Worm (Caenorhabditis elegans): ENCODE measurements around the gene F07C6.2.
A peak's percentile ranks its signal among the peaks of the same experiment; 100 is the strongest.

The F07C6.2 gene

DNA sequence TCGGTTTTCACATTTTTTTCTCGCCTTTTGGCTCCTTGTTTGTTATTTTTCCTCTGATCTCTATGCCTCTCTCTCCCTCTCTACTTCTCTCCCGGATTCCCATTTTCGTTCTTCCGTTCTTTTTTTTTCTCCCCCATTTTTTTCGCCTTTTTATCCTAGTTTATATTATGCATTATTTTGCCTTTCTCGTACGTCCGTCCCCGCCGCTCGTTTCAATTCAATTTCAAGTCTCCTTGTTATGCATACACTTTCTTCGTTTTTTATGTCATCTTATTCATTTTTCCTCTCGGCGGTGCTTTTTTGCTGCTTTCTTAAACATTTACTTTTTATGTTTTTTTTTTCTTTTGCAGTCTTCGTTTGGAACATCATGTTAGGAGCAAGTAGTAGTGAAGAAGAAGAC is 17.5 kb upstream of the F07C6.2 start, which contains the start of gene unc-31:
Gene unc-31, plus strand, starts transcription at position 349 of the 400 bp plus-strand sequence.
- TF ChIP-seq snpc-4 (tag; optimal IDR thresholded peaks at IDR 0.05) (no peak), sptf-1 (tag; optimal IDR thresholded peaks at IDR 0.05) (no peak), ces-1 (GFP tag; optimal IDR thresholded peaks at IDR 0.05) (peak; percentile 52)

DNA sequence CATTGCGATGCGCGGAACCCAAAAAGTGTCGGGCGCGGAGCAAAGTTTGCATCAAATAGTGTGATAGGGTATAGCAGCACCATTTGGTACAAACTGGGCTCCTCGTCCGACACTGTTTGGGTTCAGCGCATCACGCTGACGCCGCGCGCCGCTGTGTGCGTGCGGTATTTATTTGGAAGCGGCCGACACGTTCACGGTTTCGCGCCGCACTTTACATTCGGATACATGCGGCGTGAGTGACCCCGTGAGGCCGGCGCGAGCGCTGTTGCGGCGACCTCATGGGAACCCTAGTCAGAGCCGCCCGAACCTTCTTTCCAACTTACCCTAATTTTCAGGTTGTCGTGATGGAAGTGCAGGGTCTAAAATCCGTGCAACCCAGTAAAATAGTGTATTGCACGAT is 10.0 kb upstream of the F07C6.2 start:
- no peak for TF ChIP-seq sem-2 (GFP tag; optimal IDR thresholded peaks at IDR 0.05)
- no peak for TF ChIP-seq unc-62 (GFP tag; optimal IDR thresholded peaks at IDR 0.05)
- no peak for TF ChIP-seq sptf-1 (tag; optimal IDR thresholded peaks at IDR 0.05)
- no peak for TF ChIP-seq cnd-1 (tag; optimal IDR thresholded peaks at IDR 0.05)
- no peak for TF ChIP-seq ceh-43 (GFP tag; optimal IDR thresholded peaks at IDR 0.05)
- no peak for TF ChIP-seq lin-13 (tag; optimal IDR thresholded peaks at IDR 0.05)
- TF ChIP-seq lsy-2 (tag; optimal IDR thresholded peaks at IDR 0.05), result no peak
- no peak for TF ChIP-seq unc-39 (tag; optimal IDR thresholded peaks at IDR 0.05)
- no peak for TF ChIP-seq hlh-1 (tag; optimal IDR thresholded peaks at IDR 0.05)
- no peak for TF ChIP-seq pha-4 (tag; optimal IDR thresholded peaks at IDR 0.05)
- no peak for TF ChIP-seq nhr-237 (tag; optimal IDR thresholded peaks at IDR 0.05)
- no peak for TF ChIP-seq mab-5 (tag; optimal IDR thresholded peaks at IDR 0.05)

DNA sequence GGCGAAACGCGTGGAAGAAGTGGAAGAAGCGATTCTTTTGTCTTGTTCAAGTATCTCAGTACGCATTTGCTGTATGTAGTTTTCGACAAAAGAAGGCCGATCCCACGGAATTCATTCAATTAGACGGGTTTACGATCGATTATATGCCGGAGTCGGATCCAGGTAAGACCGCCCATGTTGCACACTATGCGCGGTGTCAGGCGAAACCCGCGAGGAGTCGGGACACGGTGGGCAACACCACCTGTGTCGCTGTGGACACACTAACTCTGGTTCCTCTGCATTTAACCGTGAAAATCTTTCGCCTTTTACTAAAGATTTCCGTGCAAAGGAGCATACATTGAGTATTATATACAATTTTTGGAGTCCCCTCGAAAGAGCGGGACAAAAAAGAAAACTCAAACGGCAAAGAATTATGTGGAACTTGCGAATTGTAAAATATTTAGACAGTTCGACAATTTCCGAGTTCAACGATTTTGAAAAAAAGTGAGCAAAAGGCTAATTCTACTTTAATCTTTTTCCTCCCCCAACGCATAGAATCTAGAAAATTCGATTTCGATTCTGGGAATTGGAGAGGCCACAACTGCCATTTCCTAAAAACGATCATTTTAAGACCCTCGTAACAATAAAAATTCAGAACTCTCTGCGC is 9.0 kb upstream of the F07C6.2 start:
- TF ChIP-seq nhr-2 (tag; optimal IDR thresholded peaks at IDR 0.05) (no peak), nhr-12 (tag; optimal IDR thresholded peaks at IDR 0.05) (no peak), nhr-76 (tag; optimal IDR thresholded peaks at IDR 0.05) (no peak), sptf-1 (tag; optimal IDR thresholded peaks at IDR 0.05) (no peak), lin-32 (GFP tag; optimal IDR thresholded peaks at IDR 0.05) (no peak), ham-2 (GFP tag; optimal IDR thresholded peaks at IDR 0.05) (no peak), mls-2 (tag; optimal IDR thresholded peaks at IDR 0.05) (no peak), unc-120 (tag; optimal IDR thresholded peaks at IDR 0.05; ENCODE audit: poor library complexity, severe bottlenecking) (no peak), elt-1 (tag; optimal IDR thresholded peaks at IDR 0.05; ENCODE audit: borderline replicate concordance, insufficient read depth) (no peak), sem-2 (GFP tag; optimal IDR thresholded peaks at IDR 0.05) (no peak), bed-3 (GFP tag; optimal IDR thresholded peaks at IDR 0.05) (no peak), flh-1 (GFP tag; optimal IDR thresholded peaks at IDR 0.05) (no peak), pha-4 (tag; optimal IDR thresholded peaks at IDR 0.05) (no peak), unc-39 (tag; optimal IDR thresholded peaks at IDR 0.05) (no peak)

DNA sequence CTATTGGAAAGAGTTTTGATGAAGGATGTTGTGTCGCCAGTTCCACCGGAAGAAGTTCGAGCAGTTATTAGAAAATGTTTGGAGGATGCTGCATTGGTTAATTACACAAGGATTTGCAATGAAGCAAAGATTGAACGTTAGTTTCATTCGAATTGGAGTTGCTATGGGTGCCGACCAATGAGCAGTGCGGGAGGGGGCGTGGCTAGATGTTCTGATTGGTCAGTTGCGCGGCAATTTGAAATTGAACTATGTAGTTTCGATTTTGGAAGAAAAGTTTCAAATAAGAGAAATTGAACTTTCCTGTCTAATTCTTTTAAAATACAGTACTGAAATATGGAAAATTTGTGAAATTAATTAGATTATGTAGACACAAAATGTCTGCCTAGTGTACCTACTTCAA is 7.8 kb upstream of the F07C6.2 start:
- TF ChIP-seq mab-5 (tag; optimal IDR thresholded peaks at IDR 0.05) (no peak), cnd-1 (tag; optimal IDR thresholded peaks at IDR 0.05) (no peak), drap-1 (GFP tag; optimal IDR thresholded peaks at IDR 0.05) (no peak)

DNA sequence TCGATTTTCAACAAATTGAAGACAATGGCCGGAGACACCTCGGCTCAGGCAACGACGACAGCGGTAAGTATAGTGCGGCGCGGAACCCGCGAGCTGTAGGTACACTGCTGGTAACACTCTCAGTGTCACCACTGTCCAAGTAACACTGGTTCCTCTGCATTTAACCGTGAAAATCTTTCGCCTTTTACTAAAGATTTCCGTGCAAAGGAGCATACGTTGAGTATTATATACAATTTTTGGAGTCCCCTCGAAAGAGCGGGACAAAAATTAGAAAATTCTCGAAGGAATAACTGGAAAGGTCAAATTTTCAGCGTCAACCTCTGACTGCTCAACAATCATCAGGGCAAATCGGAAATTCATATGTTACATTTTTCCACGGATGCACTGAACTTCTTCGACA is 5.0 kb upstream of the F07C6.2 start:
- no peak for TF ChIP-seq pha-4 (tag; optimal IDR thresholded peaks at IDR 0.05)

DNA sequence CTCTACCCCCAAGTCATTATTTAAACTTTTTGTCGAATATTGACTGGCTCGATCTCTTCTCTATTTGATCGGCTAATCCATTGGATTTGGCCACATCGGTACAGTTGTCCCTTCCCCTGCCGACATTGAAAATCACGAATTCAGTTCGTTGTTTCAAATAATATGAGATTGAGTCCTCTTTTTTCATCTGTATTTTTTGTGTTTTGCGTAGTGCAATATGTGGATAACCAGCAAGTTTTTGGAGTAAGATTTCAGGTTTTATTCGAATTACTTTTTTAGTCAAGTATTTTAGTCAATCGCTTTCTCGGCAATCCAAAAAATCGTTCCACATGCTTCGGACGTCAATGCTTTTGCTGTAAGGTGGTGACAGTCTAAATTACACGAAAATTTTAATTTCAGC is 1.9 kb upstream of the F07C6.2 start, which contains the start of gene F07C6.3:
Gene F07C6.3, plus strand, starts transcription at position 148 of the 400 bp plus-strand sequence.
- TF ChIP-seq nhr-28 (tag; optimal IDR thresholded peaks at IDR 0.05) (no peak), M03D4.4 (tag; optimal IDR thresholded peaks at IDR 0.05) (no peak), unc-62 (GFP tag; optimal IDR thresholded peaks at IDR 0.05) (no peak), pha-4 (tag; optimal IDR thresholded peaks at IDR 0.05) (no peak), flh-1 (GFP tag; optimal IDR thresholded peaks at IDR 0.05) (no peak), snpc-4 (tag; optimal IDR thresholded peaks at IDR 0.05) (no peak), tbx-8 (GFP tag; optimal IDR thresholded peaks at IDR 0.05) (no peak), ceh-43 (GFP tag; optimal IDR thresholded peaks at IDR 0.05) (no peak), mep-1 (tag; optimal IDR thresholded peaks at IDR 0.05) (no peak), drap-1 (GFP tag; optimal IDR thresholded peaks at IDR 0.05) (no peak), lin-13 (tag; optimal IDR thresholded peaks at IDR 0.05) (no peak)
